Worm (Caenorhabditis elegans) whole organism, early embryonic: ENCODE data around the gene eak-4.

Experiments
- B0310.2 ChIP-seq: sonication (generic microtip); optimal IDR thresholded peaks from 2 replicates; lab custom pipeline; 2016; ENCODE audit warnings: mild to moderate bottlenecking, missing genetic modification characterization, missing compliant biosample characterization
- F13C5.2 ChIP-seq: sonication (generic microtip); optimal IDR thresholded peaks from 2 replicates; lab custom pipeline; 2017; ENCODE audit warnings: mild to moderate bottlenecking, missing genetic modification characterization, inconsistent platforms, missing compliant biosample characterization
- aly-1 ChIP-seq: sonication (generic microtip); optimal IDR thresholded peaks from 2 replicates; lab custom pipeline; 2016; ENCODE audit warnings: missing genetic modification characterization, missing compliant biosample characterization
- ama-1 ChIP-seq: fragments of 150-350 bp; optimal IDR thresholded peaks from 2 replicates; lab custom pipeline; 2014
- scrt-1 ChIP-seq: fragments of 200-800 bp; sonication (Bioruptor generic); IDR thresholded peaks from 2 replicates; pipeline ENCODE4 v1.3.6; 2022; ENCODE audit warnings: missing genetic modification characterization, missing compliant biosample characterization
- sea-1 ChIP-seq: fragments of 200-800 bp; sonication (Bioruptor generic); conservative IDR thresholded peaks from 2 replicates; pipeline ENCODE4 v1.3.6; 2022; ENCODE audit warnings: missing genetic modification characterization, missing compliant biosample characterization
- tbx-11 ChIP-seq: fragments of 200-800 bp; sonication (Bioruptor generic); IDR thresholded peaks from 2 replicates; pipeline ENCODE4 v1.3.6; 2022; ENCODE audit warnings: missing genetic modification characterization, missing compliant biosample characterization
- tra-4 ChIP-seq: sonication (generic microtip); optimal IDR thresholded peaks from 2 replicates; lab custom pipeline; 2017; ENCODE audit warnings: missing genetic modification characterization, missing compliant biosample characterization

DNA sequence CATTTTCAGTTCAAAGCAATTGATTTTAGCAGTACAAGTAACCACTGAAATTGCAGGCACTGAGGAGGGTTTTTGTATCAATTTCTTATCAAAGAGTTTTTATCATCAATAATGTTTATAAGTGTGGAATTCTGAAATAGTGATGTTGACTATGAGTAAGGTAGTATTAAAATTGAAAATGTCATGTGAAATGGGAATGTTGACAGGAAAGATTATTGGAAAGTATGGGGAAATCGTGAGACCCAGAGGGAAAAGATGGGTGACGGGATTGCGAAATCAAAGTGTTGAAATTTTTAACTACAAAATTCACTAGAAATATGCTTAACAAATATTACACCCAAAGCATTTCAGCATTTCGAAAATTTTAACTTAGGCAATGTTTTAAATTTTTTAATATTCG lies 1.9 kb upstream of the eak-4 start, which contains the start of gene F53B2.8:
- TF ChIP-seq sea-1 (GFP tag; lab: Robert Waterston, UW) = no peak
- no peak for TF ChIP-seq ama-1 (lab: Kevin White, UChicago)
- no peak for TF ChIP-seq tbx-11 (GFP tag; lab: Robert Waterston, UW)
- TF ChIP-seq tra-4 = no peak
- no peak for TF ChIP-seq F13C5.2 (tag; lab: Kevin White, UChicago)
- TF ChIP-seq aly-1 (tag; lab: Kevin White, UChicago) = no peak
- no peak for TF ChIP-seq B0310.2 (tag; lab: Kevin White, UChicago)
- TF ChIP-seq scrt-1 (GFP tag; lab: Robert Waterston, UW) = no peak
